Worm (Caenorhabditis elegans) whole organism, early embryonic: ENCODE data around the gene fbxa-155.

Experiments used
- B0310.2 ChIP-seq: sonication (generic microtip); optimal IDR thresholded peaks from 2 replicates; lab custom pipeline; 2016; ENCODE audit warnings: mild to moderate bottlenecking, missing genetic modification characterization, missing compliant biosample characterization
- ama-1 ChIP-seq: fragments of 150-350 bp; optimal IDR thresholded peaks from 2 replicates; lab custom pipeline; 2014
- flt-1 ChIP-seq: fragments of 200-800 bp; sonication (Bioruptor generic); IDR thresholded peaks from 2 replicates; pipeline ENCODE4 v1.3.6; 2022; ENCODE audit warnings: missing genetic modification characterization, missing compliant biosample characterization
- hnd-1 ChIP-seq: sonication (generic microtip); optimal IDR thresholded peaks from 2 replicates; lab custom pipeline; 2016; ENCODE audit warnings: missing genetic modification characterization, missing compliant biosample characterization
- scrt-1 ChIP-seq: fragments of 200-800 bp; sonication (Bioruptor generic); IDR thresholded peaks from 2 replicates; pipeline ENCODE4 v1.3.6; 2022; ENCODE audit warnings: missing genetic modification characterization, missing compliant biosample characterization
- sea-1 ChIP-seq: fragments of 200-800 bp; sonication (Bioruptor generic); conservative IDR thresholded peaks from 2 replicates; pipeline ENCODE4 v1.3.6; 2022; ENCODE audit warnings: missing genetic modification characterization, missing compliant biosample characterization
- tbx-11 ChIP-seq: fragments of 200-800 bp; sonication (Bioruptor generic); IDR thresholded peaks from 2 replicates; pipeline ENCODE4 v1.3.6; 2022; ENCODE audit warnings: missing genetic modification characterization, missing compliant biosample characterization
- tbx-37 ChIP-seq: fragments of 200-800 bp; sonication (Bioruptor generic); conservative IDR thresholded peaks from 2 replicates; pipeline ENCODE4 v1.3.6; 2022; ENCODE audit warnings: missing genetic modification reagents, missing genetic modification characterization, missing compliant biosample characterization

ce11 chrIII:9984604-9985003 lies 25.4 kb downstream of the fbxa-155 start:
- TF ChIP-seq flt-1 (GFP tag; lab: Robert Waterston, UW) = no peak
- no peak for TF ChIP-seq scrt-1 (GFP tag; lab: Robert Waterston, UW)
- TF ChIP-seq B0310.2 (tag; lab: Kevin White, UChicago) = no peak
- no peak for TF ChIP-seq tbx-11
- no peak for TF ChIP-seq ama-1 (lab: Kevin White, UChicago)
- TF ChIP-seq sea-1 (GFP tag; lab: Robert Waterston, UW) = no peak
- no peak for TF ChIP-seq hnd-1 (tag; lab: Kevin White, UChicago)
- TF ChIP-seq tbx-37 = no peak
